Worm (Caenorhabditis elegans) whole organism, L4 larva: Measurements from ENCODE around the gene C34F11.1.

Experiments used
- D1046.2 ChIP-seq: fragments of 200-800 bp; sonication (Bioruptor generic); IDR thresholded peaks from 2 replicates; pipeline ENCODE4 v1.3.6; 2022; ENCODE audit warnings: missing genetic modification characterization, missing compliant biosample characterization
- F10B5.3 ChIP-seq: sonication (generic microtip); optimal IDR thresholded peaks from 2 replicates; lab custom pipeline; 2016; ENCODE audit warnings: mild to moderate bottlenecking, missing genetic modification characterization, missing compliant biosample characterization
- F49E8.2 ChIP-seq: sonication (generic microtip); optimal IDR thresholded peaks from 2 replicates; lab custom pipeline; 2016; ENCODE audit warnings: missing compliant biosample characterization, mild to moderate bottlenecking, missing genetic modification characterization, borderline replicate concordance
- Y105C5A.15 ChIP-seq: fragments of 200-800 bp; sonication (Bioruptor generic); IDR thresholded peaks from 2 replicates; pipeline ENCODE4 v1.3.6; 2022; ENCODE audit warnings: missing genetic modification characterization, missing compliant biosample characterization
- Y48G9A.11 ChIP-seq: fragments of 200-800 bp; sonication (Bioruptor generic); IDR thresholded peaks from 2 replicates; pipeline ENCODE4 v1.3.6; 2022; ENCODE audit warnings: missing genetic modification reagents, missing genetic modification characterization, missing compliant biosample characterization
- Y75B8A.6 ChIP-seq: fragments of 200-800 bp; sonication (Bioruptor generic); IDR thresholded peaks from 2 replicates; pipeline ENCODE4 v1.3.6; 2022; ENCODE audit warnings: missing genetic modification reagents, missing genetic modification characterization, missing compliant biosample characterization
- aha-1 ChIP-seq: fragments of 150-350 bp; peaks from one replicate; lab custom pipeline; 2014; ENCODE audit warnings: missing biosample characterization, missing genetic modification characterization
- ceh-32 ChIP-seq: sonication (generic microtip); optimal IDR thresholded peaks from 2 replicates; lab custom pipeline; 2016; ENCODE audit warnings: mild to moderate bottlenecking, missing genetic modification characterization, missing compliant biosample characterization; ENCODE audit not compliant: poor library complexity
- ctbp-1 ChIP-seq: fragments of 200-800 bp; sonication (Bioruptor generic); IDR thresholded peaks from 2 replicates; pipeline ENCODE4 v1.3.6; 2022; ENCODE audit warnings: missing genetic modification reagents, missing genetic modification characterization, missing compliant biosample characterization
- dmd-6 ChIP-seq: fragments of 200-800 bp; sonication (Bioruptor generic); IDR thresholded peaks from 2 replicates; pipeline ENCODE4 v1.3.6; 2022; ENCODE audit warnings: missing genetic modification reagents, missing genetic modification characterization, missing compliant biosample characterization
- duxl-1 ChIP-seq: sonication (generic microtip); optimal IDR thresholded peaks from 2 replicates; lab custom pipeline; 2016; ENCODE audit warnings: mild to moderate bottlenecking, missing genetic modification characterization, moderate library complexity, missing compliant biosample characterization; ENCODE audit not compliant: poor library complexity
- egl-27 ChIP-seq: sonication (generic microtip); optimal IDR thresholded peaks from 3 replicates; lab custom pipeline; 2017; ENCODE audit warnings: missing biosample characterization, missing genetic modification reagents, missing genetic modification characterization
- fos-1 ChIP-seq: fragments of 150-350 bp; optimal IDR thresholded peaks from 2 replicates; lab custom pipeline; 2014; ENCODE audit warnings: missing biosample characterization, missing genetic modification characterization
- hlh-11 ChIP-seq: fragments of 200-800 bp; sonication (Bioruptor generic); optimal IDR thresholded peaks from 2 replicates; lab custom pipeline; 2018; ENCODE audit warnings: mild to moderate bottlenecking, missing genetic modification characterization, missing compliant biosample characterization
- hlh-30 ChIP-seq: sonication (generic microtip); optimal IDR thresholded peaks from 2 replicates; lab custom pipeline; 2017; ENCODE audit warnings: antibody characterized with exemption, mild to moderate bottlenecking, missing genetic modification characterization, missing compliant biosample characterization; ENCODE audit not compliant: insufficient read depth
- hmg-1.1 ChIP-seq: fragments of 200-800 bp; sonication (Bioruptor generic); IDR thresholded peaks from 2 replicates; pipeline ENCODE4 v1.3.6; 2022; ENCODE audit warnings: missing genetic modification reagents, missing genetic modification characterization, missing compliant biosample characterization
- lim-7 ChIP-seq: fragments of 200-800 bp; sonication (Bioruptor generic); IDR thresholded peaks from 2 replicates; pipeline ENCODE4 v1.3.6; 2022; ENCODE audit warnings: missing genetic modification characterization, missing compliant biosample characterization
- lin-1 ChIP-seq: fragments of 200-800 bp; sonication (Bioruptor generic); IDR thresholded peaks from 2 replicates; pipeline ENCODE4 v1.3.6; 2022; ENCODE audit warnings: missing genetic modification reagents, missing genetic modification characterization, missing compliant biosample characterization
- lin-38 ChIP-seq: fragments of 200-800 bp; sonication (Bioruptor generic); IDR thresholded peaks from 2 replicates; pipeline ENCODE4 v1.3.6; 2022; ENCODE audit warnings: missing genetic modification reagents, missing genetic modification characterization, missing compliant biosample characterization
- lsy-2 ChIP-seq, 2 experiments: fragments of 150-350 bp in 1 of 2; sonication (generic microtip) in 1 of 2; optimal IDR thresholded peaks; 2 replicates each; lab custom pipeline; 2014 to 2017; ENCODE audit warnings: missing biosample characterization in 2 of 2, missing genetic modification characterization in 2 of 2
- mdl-1 ChIP-seq, 2 experiments: fragments of 150-350 bp in 1 of 2; sonication (generic microtip) in 1 of 2; optimal IDR thresholded peaks; 2 replicates each; lab custom pipeline; 2014 to 2017; ENCODE audit warnings: missing biosample characterization in 2 of 2, missing genetic modification characterization in 2 of 2
- mdt-29 ChIP-seq: fragments of 200-800 bp; sonication (Bioruptor generic); IDR thresholded peaks from 2 replicates; pipeline ENCODE4 v1.3.6; 2022; ENCODE audit warnings: missing genetic modification reagents, missing genetic modification characterization, missing compliant biosample characterization
- mes-2 ChIP-seq: sonication (generic microtip); optimal IDR thresholded peaks from 2 replicates; lab custom pipeline; 2016; ENCODE audit warnings: missing genotype, mild to moderate bottlenecking, missing genetic modification characterization, missing compliant biosample characterization; ENCODE audit not compliant: poor library complexity, severe bottlenecking
- nhr-102 ChIP-seq: sonication (generic microtip); optimal IDR thresholded peaks from 2 replicates; lab custom pipeline; 2016; ENCODE audit warnings: mild to moderate bottlenecking, missing genetic modification characterization, moderate library complexity, missing compliant biosample characterization
- nhr-28 ChIP-seq: fragments of 150-350 bp; optimal IDR thresholded peaks from 2 replicates; lab custom pipeline; 2014; ENCODE audit warnings: missing biosample characterization, missing genetic modification characterization
- nhr-42 ChIP-seq: fragments of 200-800 bp; sonication (Bioruptor generic); IDR thresholded peaks from 2 replicates; pipeline ENCODE4 v1.3.6; 2022; ENCODE audit warnings: missing genetic modification characterization, missing compliant biosample characterization
- nhr-48 ChIP-seq: sonication (generic microtip); optimal IDR thresholded peaks from 2 replicates; lab custom pipeline; 2016; ENCODE audit warnings: mild to moderate bottlenecking, missing genetic modification characterization, missing compliant biosample characterization
- nhr-76 ChIP-seq: fragments of 150-350 bp; optimal IDR thresholded peaks from 2 replicates; lab custom pipeline; 2014; ENCODE audit warnings: missing biosample characterization, missing genetic modification characterization
- tra-1 ChIP-seq: fragments of 200-800 bp; sonication (Bioruptor generic); IDR thresholded peaks from 2 replicates; pipeline ENCODE4 v1.3.6; 2022; ENCODE audit warnings: missing genetic modification reagents, missing genetic modification characterization, missing compliant biosample characterization
- unc-39 ChIP-seq: sonication (generic microtip); optimal IDR thresholded peaks from 2 replicates; lab custom pipeline; 2017; ENCODE audit warnings: missing biosample characterization, missing genetic modification characterization
- unc-62 ChIP-seq, 3 experiments: fragments of 150-350 bp in 1 of 3; sonication (generic microtip); optimal IDR thresholded peaks in 2 of 3; peaks in 1 of 3; 1 replicate in 1 of 3; 2 replicates in 2 of 3; lab custom pipeline; 2014 to 2017; ENCODE audit warnings: missing biosample characterization in 3 of 3, missing genetic modification characterization in 3 of 3, missing genetic modification reagents in 3 of 3, missing genotype in 1 of 3
- vab-7 ChIP-seq: fragments of 200-800 bp; sonication (Bioruptor generic); IDR thresholded peaks from 2 replicates; pipeline ENCODE4 v1.3.6; 2022; ENCODE audit warnings: missing genetic modification reagents, missing genetic modification characterization, missing compliant biosample characterization
- zfp-2 ChIP-seq: sonication (generic microtip); optimal IDR thresholded peaks from 2 replicates; lab custom pipeline; 2016; ENCODE audit warnings: mild to moderate bottlenecking, missing genetic modification characterization, missing compliant biosample characterization

Gene C34F11.1

DNA sequence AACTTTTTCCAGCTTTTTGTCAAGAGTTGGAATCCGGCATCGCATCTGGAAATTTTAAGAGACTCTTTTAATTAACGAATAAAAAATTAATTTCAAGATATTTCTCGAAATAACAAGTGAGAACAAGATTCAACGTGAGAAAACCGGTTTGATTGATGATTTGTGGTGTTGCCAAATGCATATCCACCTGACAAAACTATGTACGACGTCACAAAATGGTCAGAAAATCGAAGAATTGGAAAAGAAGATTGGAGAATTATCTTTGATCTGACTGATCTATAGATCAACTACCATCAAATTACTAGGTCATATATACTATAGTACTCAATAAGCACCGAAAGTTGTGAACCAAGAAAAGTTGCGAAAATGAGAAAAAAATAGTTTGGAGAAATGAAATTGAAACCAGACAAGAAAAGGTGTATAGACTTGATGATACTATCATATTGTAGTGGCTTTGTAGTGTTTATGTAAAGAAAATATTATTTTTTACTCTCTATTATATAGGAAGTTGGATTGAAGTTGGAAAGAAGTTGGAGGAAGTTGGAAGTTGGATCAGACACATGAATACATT is 34.1 kb downstream of the C34F11.1 start, which contains the start of gene ptr-6:
ptr-6 (minus strand) TSS at position 47 of the 571 bp plus-strand sequence.
- TF ChIP-seq hlh-30 (tag; lab: Kevin White, UChicago): peak; percentile 23
- no peak for TF ChIP-seq lsy-2 (tag; optimal IDR thresholded peaks at IDR 0.05; lab: Kevin White, UChicago)
- TF ChIP-seq Y75B8A.6 (GFP tag; lab: Robert Waterston, UW): no peak
- no peak for TF ChIP-seq zfp-2 (tag; lab: Kevin White, UChicago)
- TF ChIP-seq hlh-11: peak; percentile 16
- no peak for TF ChIP-seq vab-7 (GFP tag; lab: Robert Waterston, UW)
- no peak for TF ChIP-seq F10B5.3 (tag; lab: Kevin White, UChicago)
- TF ChIP-seq nhr-28 (tag; lab: Kevin White, UChicago): peak; percentile 3
- no peak for TF ChIP-seq nhr-76 (tag; lab: Kevin White, UChicago)
- peak in 1 of 2 experiments; percentile 32 for TF ChIP-seq mdl-1 (tag; optimal IDR thresholded peaks at IDR 0.05; lab: Kevin White, UChicago)
- TF ChIP-seq nhr-48 (tag; lab: Kevin White, UChicago): peak; percentile 29
- TF ChIP-seq aha-1 (tag; lab: Kevin White, UChicago): peak; percentile 50
- peak; percentile 33; the same call in 1 of the 2 replicates for TF ChIP-seq dmd-6
- peak in 1 of 2 experiments; percentile 65 for TF ChIP-seq unc-62 (GFP tag; optimal IDR thresholded peaks at IDR 0.05 in 1 of 2; lab: Kevin White, UChicago)
- TF ChIP-seq unc-62 (tag; optimal IDR thresholded peaks at IDR 0.05; lab: Kevin White, UChicago): no peak
- no peak for TF ChIP-seq Y48G9A.11 (GFP tag; lab: Robert Waterston, UW)
- TF ChIP-seq mdt-29 (GFP tag; lab: Robert Waterston, UW): no peak
- TF ChIP-seq nhr-102: peak; percentile 16
- TF ChIP-seq lin-1 (GFP tag; lab: Robert Waterston, UW): no peak
- TF ChIP-seq, all 104 proteins: peak for 9

DNA sequence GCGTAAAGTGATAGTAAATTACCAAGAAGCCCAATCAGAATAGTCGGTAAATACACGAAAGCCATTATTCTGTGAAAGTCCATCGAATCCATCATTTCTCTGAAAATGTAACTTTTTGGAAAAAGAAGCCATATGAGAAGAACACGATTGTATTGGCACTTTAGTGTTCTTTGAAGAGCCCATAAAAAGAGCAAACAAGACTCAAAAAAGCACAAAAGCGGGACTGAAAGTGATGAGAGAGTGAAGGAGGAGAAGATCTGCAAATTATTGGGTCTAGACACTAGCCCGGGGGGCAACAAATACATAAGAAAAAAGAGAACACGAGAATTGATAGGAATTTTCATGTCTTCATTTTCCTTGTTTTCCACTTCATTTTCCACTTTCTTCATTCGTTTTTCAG is 42.7 kb downstream of the C34F11.1 start, which contains the start of gene frpr-4:
frpr-4 (minus strand) TSS at position 101 of the 400 bp plus-strand sequence.
- TF ChIP-seq mes-2 (tag; lab: Kevin White, UChicago): no peak
- TF ChIP-seq Y105C5A.15 (GFP tag; lab: Robert Waterston, UW): no peak
- no peak for TF ChIP-seq tra-1 (GFP tag; lab: Robert Waterston, UW)
- no peak for TF ChIP-seq egl-27 (tag; lab: Kevin White, UChicago)
- TF ChIP-seq duxl-1 (tag; lab: Kevin White, UChicago): no peak
- TF ChIP-seq unc-39 (tag; lab: Kevin White, UChicago): no peak
- TF ChIP-seq D1046.2 (GFP tag; lab: Robert Waterston, UW): no peak
- TF ChIP-seq lin-38 (GFP tag; lab: Robert Waterston, UW): no peak
- TF ChIP-seq ctbp-1 (GFP tag; lab: Robert Waterston, UW): no peak
- no peak for TF ChIP-seq ceh-32
- TF ChIP-seq fos-1 (tag; lab: Kevin White, UChicago): no peak
- TF ChIP-seq nhr-42 (GFP tag; lab: Robert Waterston, UW): no peak
- no peak for TF ChIP-seq F49E8.2
- no peak for TF ChIP-seq hmg-1.1 (GFP tag; lab: Robert Waterston, UW)
- no peak for TF ChIP-seq F10B5.3 (tag; lab: Kevin White, UChicago)
- TF ChIP-seq hlh-11: no peak
- TF ChIP-seq lim-7 (GFP tag; lab: Robert Waterston, UW): no peak
